Worm (Caenorhabditis elegans): ENCODE data around the gene C07A4.3.

DNA sequence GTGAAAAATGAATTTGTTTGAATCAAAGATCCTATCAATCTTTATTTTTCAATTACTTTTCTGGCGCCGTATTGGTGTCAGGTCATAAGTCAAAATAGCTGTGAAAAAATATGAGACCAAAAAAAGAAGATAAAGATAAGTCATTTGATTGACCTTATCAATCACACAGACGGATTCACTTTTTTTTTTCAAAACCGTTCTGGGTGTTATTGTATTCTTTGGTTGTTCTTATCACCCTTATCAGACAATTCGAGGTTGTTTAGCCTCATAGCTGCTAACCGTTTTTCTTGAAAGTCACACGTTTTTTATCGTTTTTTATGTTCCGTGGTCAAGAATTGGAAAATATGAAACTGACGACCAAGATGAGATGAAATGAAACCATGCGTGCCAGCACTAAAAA is 6.2 kb upstream of the C07A4.3 start:
- TF ChIP-seq lin-13 (tag; optimal IDR thresholded peaks at IDR 0.05), result no peak
- no peak for TF ChIP-seq mls-2 (tag; optimal IDR thresholded peaks at IDR 0.05)
- TF ChIP-seq nhr-237 (tag; optimal IDR thresholded peaks at IDR 0.05), result no peak

All from whole organism, mixed stage, embryonic.